Fruit fly (Drosophila melanogaster) whole organism, embryonic: ENCODE results near the gene Trs23.

ENCODE experiments used
- Adf1 ChIP-seq: fragments of 200-800 bp; sonication (Bioruptor generic); IDR thresholded peaks from 2 replicates; pipeline ENCODE4 v1.3.6; 2022; ENCODE audit warnings: missing biosample characterization, missing genetic modification characterization
- Antp ChIP-seq: fragments of 200-800 bp; sonication (Bioruptor generic); optimal IDR thresholded peaks from 3 replicates; lab custom pipeline; 2016; ENCODE audit warnings: missing biosample characterization, missing genetic modification characterization
- B-H1 ChIP-seq: fragments of 200-800 bp; sonication (Bioruptor generic); IDR thresholded peaks from 3 replicates; pipeline ENCODE4 v1.3.6; 2022; ENCODE audit warnings: missing biosample characterization, missing genetic modification characterization
- CG10979 ChIP-seq: fragments of 200-800 bp; sonication (Bioruptor generic); optimal IDR thresholded peaks from 2 replicates; lab custom pipeline; 2018; ENCODE audit warnings: missing biosample characterization, mild to moderate bottlenecking, missing genetic modification characterization, moderate library complexity
- CG11085 ChIP-seq: fragments of 200-800 bp; sonication (Bioruptor generic); IDR thresholded peaks from 2 replicates; pipeline ENCODE4 v1.3.6; 2022; ENCODE audit warnings: missing biosample characterization, missing genetic modification characterization
- CG14050 ChIP-seq: fragments of 200-800 bp; sonication (Bioruptor generic); IDR thresholded peaks from 3 replicates; pipeline ENCODE4 v1.3.6; 2022; ENCODE audit warnings: missing biosample characterization, missing genetic modification characterization
- CG15514 ChIP-seq: fragments of 200-800 bp; sonication (Bioruptor generic); optimal IDR thresholded peaks from 3 replicates; lab custom pipeline; 2017; ENCODE audit warnings: missing biosample characterization, missing genetic modification characterization, mild to moderate bottlenecking, moderate library complexity, missing genetic modification reagents
- CG17359 ChIP-seq: fragments of 200-800 bp; sonication (Bioruptor generic); optimal IDR thresholded peaks from 3 replicates; lab custom pipeline; 2018; ENCODE audit warnings: missing biosample characterization, mild to moderate bottlenecking, missing genetic modification characterization, moderate library complexity
- CG17568 ChIP-seq: fragments of 200-800 bp; sonication (Bioruptor generic); optimal IDR thresholded peaks from 2 replicates; lab custom pipeline; 2018; ENCODE audit warnings: missing biosample characterization, mild to moderate bottlenecking, missing genetic modification characterization, moderate library complexity
- CG17612 ChIP-seq: fragments of 200-800 bp; sonication (Bioruptor generic); IDR thresholded peaks from 2 replicates; pipeline ENCODE4 v1.3.6; 2022; ENCODE audit warnings: missing biosample characterization, missing genetic modification characterization
- CG2199 ChIP-seq: fragments of 200-800 bp; sonication (Bioruptor generic); IDR thresholded peaks from 3 replicates; pipeline ENCODE4 v1.3.6; 2022; ENCODE audit warnings: missing biosample characterization, missing genetic modification characterization
- CG2889 ChIP-seq: fragments of 200-800 bp; sonication (Bioruptor generic); IDR thresholded peaks from 3 replicates; pipeline ENCODE4 v1.3.6; 2022; ENCODE audit warnings: missing biosample characterization, missing genetic modification characterization
- CG5953 ChIP-seq: fragments of 200-800 bp; sonication (Bioruptor generic); IDR thresholded peaks from 2 replicates; pipeline ENCODE4 v1.3.6; 2022; ENCODE audit warnings: missing biosample characterization, missing genetic modification characterization
- CG6272 ChIP-seq: fragments of 200-800 bp; sonication (Bioruptor generic); IDR thresholded peaks from 2 replicates; pipeline ENCODE4 v1.3.6; 2022; ENCODE audit warnings: missing biosample characterization, missing genetic modification characterization
- CG6765 ChIP-seq: fragments of 200-800 bp; sonication (Bioruptor generic); optimal IDR thresholded peaks from 3 replicates; lab custom pipeline; 2017; ENCODE audit warnings: missing biosample characterization, mild to moderate bottlenecking, missing genetic modification characterization
- CG8281 ChIP-seq: fragments of 200-800 bp; sonication (Bioruptor generic); optimal IDR thresholded peaks from 2 replicates; lab custom pipeline; 2018; ENCODE audit warnings: missing biosample characterization, mild to moderate bottlenecking, missing genetic modification characterization, moderate library complexity
- CG8290 ChIP-seq, 3 experiments: fragments of 200-800 bp; sonication (Bioruptor generic); optimal IDR thresholded peaks; 2 replicates each; lab custom pipeline; 2016 to 2019; ENCODE audit warnings: missing biosample characterization in 3 of 3, missing genetic modification characterization in 3 of 3, mild to moderate bottlenecking in 2 of 3, moderate library complexity in 1 of 3
- CG9215 ChIP-seq: fragments of 200-800 bp; sonication (Bioruptor generic); IDR thresholded peaks from 2 replicates; pipeline ENCODE4 v1.3.6; 2022; ENCODE audit warnings: missing biosample characterization, missing genetic modification characterization
- D19B ChIP-seq: fragments of 200-800 bp; sonication (Bioruptor generic); optimal IDR thresholded peaks from 2 replicates; lab custom pipeline; 2017; ENCODE audit warnings: missing biosample characterization, mild to moderate bottlenecking, missing genetic modification characterization
- Doc2 ChIP-seq: fragments of 200-800 bp; sonication (Bioruptor generic); IDR thresholded peaks from 2 replicates; pipeline ENCODE4 v1.3.6; 2022; ENCODE audit warnings: missing biosample characterization, missing genetic modification characterization
- Eip74EF ChIP-seq, 2 experiments: fragments of 200-800 bp in 1 of 2; fragments of >200 bp in 1 of 2; sonication (Bioruptor generic) in 1 of 2; optimal IDR thresholded peaks; 2 replicates each; lab custom pipeline; 2017 to 2019; ENCODE audit warnings: missing biosample characterization in 2 of 2, missing genetic modification characterization in 2 of 2, mild to moderate bottlenecking in 1 of 2, moderate library complexity in 1 of 2
- HLHmδ ChIP-seq: fragments of 200-800 bp; sonication (Bioruptor generic); optimal IDR thresholded peaks from 2 replicates; lab custom pipeline; 2018; ENCODE audit warnings: missing biosample characterization, mild to moderate bottlenecking, missing genetic modification characterization, moderate library complexity
- Hey ChIP-seq: fragments of 200-800 bp; sonication (Bioruptor generic); optimal IDR thresholded peaks from 3 replicates; lab custom pipeline; 2018; ENCODE audit warnings: missing biosample characterization, mild to moderate bottlenecking, missing genetic modification characterization
- Myb ChIP-seq: fragments of 200-800 bp; sonication (Bioruptor generic); optimal IDR thresholded peaks from 2 replicates; lab custom pipeline; 2016; ENCODE audit warnings: missing biosample characterization, missing genetic modification characterization
- Neu2 ChIP-seq: fragments of 200-800 bp; sonication (Bioruptor generic); optimal IDR thresholded peaks from 3 replicates; lab custom pipeline; 2016; ENCODE audit warnings: missing biosample characterization, missing genetic modification characterization, borderline replicate concordance
- Vsx1 ChIP-seq: fragments of 200-800 bp; sonication (Bioruptor generic); optimal IDR thresholded peaks from 2 replicates; lab custom pipeline; 2017; ENCODE audit warnings: missing biosample characterization, mild to moderate bottlenecking, missing genetic modification characterization, missing genetic modification reagents
- Xrp1 ChIP-seq: fragments of 200-800 bp; sonication (Bioruptor generic); IDR thresholded peaks from 2 replicates; pipeline ENCODE4 v1.3.6; 2022; ENCODE audit warnings: missing biosample characterization, missing genetic modification characterization
- caup ChIP-seq: fragments of 200-800 bp; sonication (Bioruptor generic); optimal IDR thresholded peaks from 3 replicates; lab custom pipeline; 2017; ENCODE audit warnings: missing biosample characterization, mild to moderate bottlenecking, missing genetic modification characterization, moderate library complexity; ENCODE audit not compliant: severe bottlenecking
- cg ChIP-seq: fragments of 200-800 bp; sonication (Bioruptor generic); optimal IDR thresholded peaks from 3 replicates; lab custom pipeline; 2019; ENCODE audit warnings: missing biosample characterization, mild to moderate bottlenecking, missing genetic modification characterization, moderate library complexity
- chm ChIP-seq: fragments of 200-800 bp; sonication (Bioruptor generic); IDR thresholded peaks from 2 replicates; pipeline ENCODE4 v1.3.6; 2022; ENCODE audit warnings: missing biosample characterization, missing genetic modification characterization
- cwo ChIP-seq: fragments of 200-800 bp; sonication (Bioruptor generic); optimal IDR thresholded peaks from 3 replicates; lab custom pipeline; 2017; ENCODE audit warnings: missing biosample characterization, missing genetic modification characterization, mild to moderate bottlenecking, moderate library complexity, missing genetic modification reagents
- danr ChIP-seq: fragments of 200-800 bp; sonication (Bioruptor generic); IDR thresholded peaks from 2 replicates; pipeline ENCODE4 v1.3.6; 2022; ENCODE audit warnings: missing biosample characterization, missing genetic modification characterization
- dimm ChIP-seq: fragments of 200-800 bp; sonication (Bioruptor generic); IDR thresholded peaks from 2 replicates; pipeline ENCODE4 v1.3.6; 2022; ENCODE audit warnings: missing biosample characterization, missing genetic modification characterization
- ewg ChIP-seq: fragments of 200-800 bp; sonication (Bioruptor generic); optimal IDR thresholded peaks from 3 replicates; lab custom pipeline; 2017; ENCODE audit warnings: mild to moderate bottlenecking, missing biosample characterization, missing genetic modification reagents, missing genetic modification characterization
- eyg ChIP-seq: fragments of 200-800 bp; sonication (Bioruptor generic); optimal IDR thresholded peaks from 3 replicates; lab custom pipeline; 2016; ENCODE audit warnings: missing biosample characterization, missing genetic modification characterization
- ftz-f1 ChIP-seq: fragments of 200-800 bp; sonication (Bioruptor generic); optimal IDR thresholded peaks from 2 replicates; lab custom pipeline; 2016; ENCODE audit warnings: missing biosample characterization, missing genetic modification characterization
- hbn ChIP-seq: fragments of 200-800 bp; sonication (Bioruptor generic); IDR thresholded peaks from 2 replicates; pipeline ENCODE4 v1.3.6; 2022; ENCODE audit warnings: missing biosample characterization, missing genetic modification characterization; ENCODE audit not compliant: partially characterized antibody
- inv ChIP-seq: fragments of 200-800 bp; sonication (Bioruptor generic); IDR thresholded peaks from 2 replicates; pipeline ENCODE4 v1.3.6; 2022; ENCODE audit warnings: missing biosample characterization, missing genetic modification characterization; ENCODE audit not compliant: partially characterized antibody
- lab ChIP-seq: fragments of 200-800 bp; sonication (Bioruptor generic); optimal IDR thresholded peaks from 3 replicates; lab custom pipeline; 2017; ENCODE audit warnings: missing biosample characterization, missing genetic modification characterization, mild to moderate bottlenecking, moderate library complexity, missing genetic modification reagents
- nerfin-2 ChIP-seq: fragments of 200-800 bp; sonication (Bioruptor generic); IDR thresholded peaks from 2 replicates; pipeline ENCODE4 v1.3.6; 2022; ENCODE audit warnings: missing biosample characterization, missing genetic modification characterization; ENCODE audit not compliant: partially characterized antibody
- org-1 ChIP-seq: fragments of 200-800 bp; sonication (Bioruptor generic); optimal IDR thresholded peaks from 2 replicates; lab custom pipeline; 2017; ENCODE audit warnings: missing biosample characterization, missing genetic modification characterization
- otp ChIP-seq: fragments of 200-800 bp; sonication (Bioruptor generic); IDR thresholded peaks from 3 replicates; pipeline ENCODE4, ENCODE4 v1.3.6; 2022; ENCODE audit warnings: missing biosample characterization, missing genetic modification characterization
- pnt ChIP-seq: fragments of 200-800 bp; sonication (Bioruptor generic); optimal IDR thresholded peaks from 3 replicates; lab custom pipeline; 2016; ENCODE audit warnings: missing biosample characterization, missing genetic modification characterization
- ranshi ChIP-seq: fragments of 200-800 bp; sonication (Bioruptor generic); IDR thresholded peaks from 2 replicates; pipeline ENCODE4 v1.3.6; 2022; ENCODE audit warnings: missing biosample characterization, missing genetic modification characterization
- repo ChIP-seq: fragments of 200-800 bp; sonication (Bioruptor generic); optimal IDR thresholded peaks from 2 replicates; lab custom pipeline; 2016; ENCODE audit warnings: missing biosample characterization, missing genetic modification characterization
- sqz ChIP-seq: fragments of 200-800 bp; sonication (Bioruptor generic); optimal IDR thresholded peaks from 3 replicates; lab custom pipeline; 2018; ENCODE audit warnings: missing biosample characterization, mild to moderate bottlenecking, missing genetic modification characterization
- tio ChIP-seq: fragments of 200-800 bp; sonication (Bioruptor generic); optimal IDR thresholded peaks from 2 replicates; lab custom pipeline; 2017; ENCODE audit warnings: missing biosample characterization, missing genetic modification characterization, inconsistent platforms
- unpg ChIP-seq: fragments of 200-800 bp; sonication (Bioruptor generic); optimal IDR thresholded peaks from 3 replicates; lab custom pipeline; 2018; ENCODE audit warnings: missing biosample characterization, mild to moderate bottlenecking, missing genetic modification characterization, moderate library complexity
- wdn ChIP-seq: fragments of 200-800 bp; sonication (Bioruptor generic); IDR thresholded peaks from 2 replicates; pipeline ENCODE4 v1.3.6; 2022; ENCODE audit warnings: missing biosample characterization, missing genetic modification characterization

Gene Trs23

dm6 chr2L:8717618-8718336, 31.7 kb downstream of the Trs23 start (continued):
- peak; percentile 66 for TF ChIP-seq danr (GFP tag; lab: Robert Waterston, UW)
- peak; percentile 40 for TF ChIP-seq pnt (GFP tag; lab: Kevin White, UChicago)
- TF ChIP-seq CG8290 (GFP tag; optimal IDR thresholded peaks at IDR 0.05; lab: Kevin White, UChicago): peak; percentile 63
- peak; percentile 29 to 72 for TF ChIP-seq CG8290 (tag; optimal IDR thresholded peaks at IDR 0.05; lab: Kevin White, UChicago)
- 0 out of 2 replicates have a peak, but pooled peaks have one; percentile 38 for TF ChIP-seq nerfin-2 (GFP tag; lab: Robert Waterston, UW)
- TF ChIP-seq ewg: peak; percentile 82
- TF ChIP-seq Antp: peak; percentile 15
- TF ChIP-seq CG14050: peak; percentile 67; the same call in 2 of the 3 replicates
- TF ChIP-seq CG5953: no peak; the same call in 1 of the 2 replicates
- TF ChIP-seq CG17612: no peak
- peak; percentile 80 for TF ChIP-seq Xrp1 (GFP tag; lab: Robert Waterston, UW)
- TF ChIP-seq Eip74EF (GFP tag; optimal IDR thresholded peaks at IDR 0.05; lab: Kevin White, UChicago): peak in 1 of 2 experiments; percentile 92
- peak; percentile 54 for TF ChIP-seq chm (GFP tag; lab: Robert Waterston, UW)
- TF ChIP-seq hbn: peak; percentile 20; the same call in 1 of the 2 replicates
- peak; percentile 89 for TF ChIP-seq org-1 (GFP tag; lab: Kevin White, UChicago)
- no peak for TF ChIP-seq inv
- TF ChIP-seq cg: peak; percentile 95

dm6 chr2L:8719757-8720156, 33.7 kb downstream of the Trs23 start:
- peak; percentile 55 for TF ChIP-seq lab
- TF ChIP-seq D19B (GFP tag; lab: Kevin White, UChicago): no peak
- no peak for TF ChIP-seq dimm (GFP tag; lab: Robert Waterston, UW)
- TF ChIP-seq B-H1 (GFP tag; lab: Robert Waterston, UW): no peak
- peak; percentile 37 for TF ChIP-seq Hey (tag; lab: Kevin White, UChicago)
- TF ChIP-seq ranshi (GFP tag; lab: Robert Waterston, UW): no peak
- TF ChIP-seq CG17359 (tag; lab: Kevin White, UChicago): peak; percentile 11
- no peak for TF ChIP-seq eyg (GFP tag; lab: Kevin White, UChicago)
- TF ChIP-seq tio (GFP tag; lab: Kevin White, UChicago): no peak
- TF ChIP-seq wdn (GFP tag; lab: Robert Waterston, UW): no peak
- no peak for TF ChIP-seq CG10979
- no peak for TF ChIP-seq Adf1 (GFP tag; lab: Robert Waterston, UW)
- no peak for TF ChIP-seq Doc2 (GFP tag; lab: Robert Waterston, UW)
- no peak for TF ChIP-seq HLHmδ (GFP tag; lab: Kevin White, UChicago)
- peak; percentile 32 for TF ChIP-seq sqz (GFP tag; lab: Kevin White, UChicago)
- TF ChIP-seq unpg (GFP tag; lab: Kevin White, UChicago): peak; percentile 11
- TF ChIP-seq Vsx1 (GFP tag; lab: Kevin White, UChicago): peak; percentile 81
- peak; percentile 30 for TF ChIP-seq ftz-f1
- no peak for TF ChIP-seq otp
- peak; percentile 27 for TF ChIP-seq caup (GFP tag; lab: Kevin White, UChicago)
- no peak for TF ChIP-seq CG15514 (GFP tag; lab: Kevin White, UChicago)
- TF ChIP-seq CG2889 (GFP tag; lab: Robert Waterston, UW): no peak
- no peak for TF ChIP-seq Neu2 (GFP tag; lab: Kevin White, UChicago)
- TF ChIP-seq CG17568 (GFP tag; lab: Kevin White, UChicago): peak; percentile 21
- TF ChIP-seq CG6272 (GFP tag; lab: Robert Waterston, UW): no peak
- TF ChIP-seq CG8281 (tag; lab: Kevin White, UChicago): no peak
- TF ChIP-seq CG2199 (GFP tag; lab: Robert Waterston, UW): no peak
- TF ChIP-seq Myb (GFP tag; lab: Kevin White, UChicago): no peak
- no peak for TF ChIP-seq repo (GFP tag; lab: Kevin White, UChicago)
- no peak for TF ChIP-seq CG11085 (GFP tag; lab: Robert Waterston, UW)
- TF ChIP-seq CG9215 (GFP tag; lab: Robert Waterston, UW): no peak
- TF ChIP-seq cwo (GFP tag; lab: Kevin White, UChicago): no peak
- peak; percentile 35 for TF ChIP-seq CG6765 (GFP tag; lab: Kevin White, UChicago)
